Fruit fly (Drosophila melanogaster): ENCODE measurements around the gene CG32269.

The CG32269 gene

DNA sequence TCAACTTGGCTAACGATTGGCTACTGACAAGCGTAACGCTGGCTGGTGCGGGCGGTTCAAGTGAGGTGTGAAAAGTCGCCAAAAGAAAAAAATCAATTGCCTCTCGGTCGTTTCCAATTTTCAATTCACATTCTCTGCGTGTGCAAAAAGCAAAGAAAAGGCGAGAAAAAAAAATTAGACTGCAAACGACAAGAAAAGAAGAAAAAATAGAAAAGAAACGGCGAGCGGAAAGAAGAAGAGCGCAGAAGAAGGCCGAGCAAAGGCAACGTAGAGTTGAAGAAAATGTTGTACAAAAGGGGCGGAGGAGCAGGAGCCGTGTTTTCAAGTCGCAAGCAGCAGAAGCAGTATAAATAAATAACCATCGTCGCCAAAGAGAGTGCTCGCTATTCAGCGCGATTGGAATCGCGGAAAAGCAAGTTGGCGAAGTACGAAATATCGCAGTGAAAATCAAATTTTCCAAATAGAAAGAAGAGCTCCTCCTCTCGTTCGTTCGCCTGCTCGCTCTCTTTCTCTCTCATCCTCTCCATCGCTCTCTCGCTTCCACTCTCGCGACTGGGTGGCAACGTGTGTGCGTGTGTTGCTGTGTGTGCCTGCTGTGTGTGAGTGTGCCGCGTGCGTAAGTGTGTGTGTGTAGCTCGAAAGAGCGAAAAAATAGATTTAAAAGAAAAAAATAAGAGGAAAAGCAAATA is 17.1 kb upstream of the CG32269 start (continued):
- peak; percentile 20; the same call in 1 of the 2 replicates for TF ChIP-seq sob (GFP tag; IDR thresholded peaks at IDR 0.05)
- no peak for TF ChIP-seq CkIIα-i1 (GFP tag; IDR thresholded peaks at IDR 0.05)
- TF ChIP-seq CG1647 (GFP tag; optimal IDR thresholded peaks at IDR 0.05): no peak
- no peak for TF ChIP-seq dmrt99B (tag; optimal IDR thresholded peaks at IDR 0.05)
- peak; percentile 20 for TF ChIP-seq CG6254 (GFP tag; optimal IDR thresholded peaks at IDR 0.05)
- no peak for TF ChIP-seq dimm (GFP tag; IDR thresholded peaks at IDR 0.05)
- 0 out of 3 replicates have a peak, but pooled peaks have one; percentile 13 for TF ChIP-seq Dbx (GFP tag; IDR thresholded peaks at IDR 0.05)
- no peak for TF ChIP-seq croc (GFP tag; conservative IDR thresholded peaks at IDR 0.05)
- TF ChIP-seq CG10274 (GFP tag; optimal IDR thresholded peaks at IDR 0.05): no peak
- TF ChIP-seq Hr51 (GFP tag; optimal IDR thresholded peaks at IDR 0.05): no peak
- 0 out of 3 replicates have a peak, but pooled peaks have one; percentile 18 for TF ChIP-seq hb (GFP tag; IDR thresholded peaks at IDR 0.05; ENCODE audit: partially characterized antibody)
- TF ChIP-seq HLH54F (GFP tag; optimal IDR thresholded peaks at IDR 0.05): no peak
- TF ChIP-seq D (optimal IDR thresholded peaks at IDR 0.05): no peak
- no peak for TF ChIP-seq D (GFP tag; optimal IDR thresholded peaks at IDR 0.05)
- TF ChIP-seq Gug (GFP tag; IDR thresholded peaks at IDR 0.05): no peak
- TF ChIP-seq CG11085 (GFP tag; IDR thresholded peaks at IDR 0.05): no peak
- no peak for TF ChIP-seq CG5180 (GFP tag; optimal IDR thresholded peaks at IDR 0.05)
- no peak for TF ChIP-seq CG4424 (GFP tag; optimal IDR thresholded peaks at IDR 0.05)
- TF ChIP-seq pzg (GFP tag; optimal IDR thresholded peaks at IDR 0.05): peak; percentile 7
- TF ChIP-seq HLH3B (GFP tag; IDR thresholded peaks at IDR 0.05): no peak
- TF ChIP-seq Scr (GFP tag; IDR thresholded peaks at IDR 0.05; ENCODE audit: partially characterized antibody): no peak
- no peak for TF ChIP-seq CG18619 (GFP tag; optimal IDR thresholded peaks at IDR 0.05)
- no peak for TF ChIP-seq CG2120 (GFP tag; optimal IDR thresholded peaks at IDR 0.05)
- no peak for TF ChIP-seq CG11695 (GFP tag; IDR thresholded peaks at IDR 0.05)
- peak; percentile 10 for TF ChIP-seq sens (GFP tag)
- no peak for TF ChIP-seq ro (GFP tag; IDR thresholded peaks at IDR 0.05)
- no peak for TF ChIP-seq Elba2 (GFP tag; optimal IDR thresholded peaks at IDR 0.05)
- no peak for TF ChIP-seq CG17568 (GFP tag; optimal IDR thresholded peaks at IDR 0.05)
- TF ChIP-seq Drgx (GFP tag; IDR thresholded peaks at IDR 0.05): 0 out of 2 replicates have a peak, but pooled peaks have one; percentile 11
- TF ChIP-seq CG15601 (tag; optimal IDR thresholded peaks at IDR 0.05): no peak
- no peak for TF ChIP-seq NC2α (GFP tag; optimal IDR thresholded peaks at IDR 0.05)
- peak; percentile 26 for TF ChIP-seq chn (GFP tag; optimal IDR thresholded peaks at IDR 0.05)
- TF ChIP-seq CG8478 (optimal IDR thresholded peaks at IDR 0.05): peak; percentile 90
- TF ChIP-seq unc-4 (GFP tag; IDR thresholded peaks at IDR 0.05; ENCODE audit: partially characterized antibody): 0 out of 2 replicates have a peak, but pooled peaks have one; percentile 21
- TF ChIP-seq tap (tag; optimal IDR thresholded peaks at IDR 0.05): no peak
- TF ChIP-seq disco-r (GFP tag; optimal IDR thresholded peaks at IDR 0.05): peak; percentile 17
- TF ChIP-seq pho (GFP tag; optimal IDR thresholded peaks at IDR 0.05): no peak
- TF ChIP-seq shn (GFP tag; optimal IDR thresholded peaks at IDR 0.05): no peak
- TF ChIP-seq Ssrp (tag; optimal IDR thresholded peaks at IDR 0.05): no peak
- TF ChIP-seq stwl (tag; optimal IDR thresholded peaks at IDR 0.05): no peak
- TF ChIP-seq E2f1 (GFP tag; IDR thresholded peaks at IDR 0.05): no peak
- TF ChIP-seq CG10321 (GFP tag; IDR thresholded peaks at IDR 0.05): no peak
- TF ChIP-seq vfl (GFP tag; optimal IDR thresholded peaks at IDR 0.05): peak; percentile 9
- peak; percentile 46 for TF ChIP-seq HLHmδ (GFP tag; optimal IDR thresholded peaks at IDR 0.05)
- no peak for TF ChIP-seq CG17359 (tag; optimal IDR thresholded peaks at IDR 0.05)
- TF ChIP-seq CG9817 (tag; optimal IDR thresholded peaks at IDR 0.05): no peak
- TF ChIP-seq Hand (GFP tag; optimal IDR thresholded peaks at IDR 0.05): peak; percentile 54
- TF ChIP-seq gt (GFP tag; IDR thresholded peaks at IDR 0.05): no peak
- no peak for TF ChIP-seq run (tag; optimal IDR thresholded peaks at IDR 0.05)
- TF ChIP-seq insv (GFP tag; optimal IDR thresholded peaks at IDR 0.05): no peak
- TF ChIP-seq ase (GFP tag; IDR thresholded peaks at IDR 0.05): no peak
